Fruit fly (Drosophila melanogaster): ENCODE measurements around the gene CG3529.

DNA sequence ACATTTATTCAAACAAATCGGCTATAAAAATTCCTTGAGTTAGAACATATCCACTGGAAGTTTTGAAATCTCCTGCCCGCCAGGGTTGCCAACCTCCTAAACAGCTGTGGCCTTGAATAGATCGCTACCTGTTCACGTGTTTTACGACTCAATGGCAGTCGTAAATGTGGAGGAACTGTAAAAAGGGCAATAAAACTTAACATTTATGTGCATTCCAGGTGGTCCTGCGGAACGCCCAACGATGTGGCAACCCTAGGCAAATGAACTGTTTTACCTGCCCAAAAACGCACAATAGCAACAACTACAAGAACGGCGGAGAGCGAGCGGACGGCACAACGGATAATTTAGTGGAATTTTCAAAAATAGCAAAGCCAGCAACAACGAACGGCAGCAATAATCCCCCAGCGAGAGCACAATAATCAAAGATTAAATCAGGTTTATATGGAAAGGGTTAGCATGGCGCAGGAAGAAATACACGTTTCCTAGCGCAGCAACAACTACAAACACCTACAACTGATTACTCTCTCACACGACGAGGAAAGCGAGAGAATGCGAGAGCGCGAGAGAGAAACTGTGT lies 15.1 kb downstream of the CG3529 start:
- TF ChIP-seq CTCF (optimal IDR thresholded peaks at IDR 0.05) (no peak), CG8478 (optimal IDR thresholded peaks at IDR 0.05) (no peak)

All from S2 (cell line).